Worm (Caenorhabditis elegans) whole organism, midembryonic: ENCODE measurements around the gene ZC412.5.

Source experiments
- T22C8.4 ChIP-seq: fragments of 200-800 bp; sonication (Bioruptor generic); IDR thresholded peaks from 2 replicates; pipeline ENCODE4 v1.3.6; 2022; ENCODE audit warnings: missing genetic modification characterization, missing compliant biosample characterization
- cog-1 ChIP-seq: sonication (generic microtip); optimal IDR thresholded peaks from 2 replicates; lab custom pipeline; 2016; ENCODE audit warnings: missing genetic modification characterization, missing compliant biosample characterization
- flt-1 ChIP-seq: fragments of 200-800 bp; sonication (Bioruptor generic); IDR thresholded peaks from 2 replicates; pipeline ENCODE4 v1.3.6; 2022; ENCODE audit warnings: missing genetic modification characterization, missing compliant biosample characterization
- klf-2 ChIP-seq: fragments of 200-800 bp; sonication (Bioruptor generic); conservative IDR thresholded peaks from 2 replicates; pipeline ENCODE4 v1.3.6; 2022; ENCODE audit warnings: missing genetic modification reagents, missing genetic modification characterization, missing compliant biosample characterization
- med-1 ChIP-seq: sonication (generic microtip); optimal IDR thresholded peaks from 2 replicates; lab custom pipeline; 2017; ENCODE audit warnings: missing genetic modification characterization, mild to moderate bottlenecking, missing compliant biosample characterization, antibody characterized with exemption, missing genetic modification reagents; ENCODE audit not compliant: insufficient read depth
- ref-1 ChIP-seq: fragments of 200-800 bp; sonication (Bioruptor generic); conservative IDR thresholded peaks from 2 replicates; pipeline ENCODE4 v1.3.6; 2022; ENCODE audit warnings: missing genetic modification reagents, missing genetic modification characterization, missing compliant biosample characterization
- tab-1 ChIP-seq: fragments of 200-800 bp; sonication (Bioruptor generic); IDR thresholded peaks from 2 replicates; pipeline ENCODE4 v1.3.6; 2022; ENCODE audit warnings: missing genetic modification characterization, missing compliant biosample characterization
- ztf-29 ChIP-seq: fragments of 200-800 bp; sonication (Bioruptor generic); IDR thresholded peaks from 2 replicates; pipeline ENCODE4 v1.3.6; 2022; ENCODE audit warnings: missing genetic modification reagents, missing genetic modification characterization, missing compliant biosample characterization

- no peak for TF ChIP-seq T22C8.4 (GFP tag; lab: Robert Waterston, UW)
- TF ChIP-seq ztf-29 (GFP tag; lab: Robert Waterston, UW): no peak
- no peak for TF ChIP-seq flt-1 (GFP tag; lab: Robert Waterston, UW)
- TF ChIP-seq ref-1 (GFP tag; lab: Robert Waterston, UW): no peak
- no peak for TF ChIP-seq tab-1 (GFP tag; lab: Robert Waterston, UW)
- no peak for TF ChIP-seq cog-1 (tag; lab: Kevin White, UChicago)
- no peak for TF ChIP-seq klf-2 (GFP tag; lab: Robert Waterston, UW)
- no peak for TF ChIP-seq med-1 (GFP tag; lab: Kevin White, UChicago)
Measured at ce11 chrV:14899545-14899944, 24.3 kb upstream of the ZC412.5 start, which contains the start of gene H12D21.10.
